Fruit fly (Drosophila melanogaster) whole organism, prepupa: ENCODE data around the gene Cerk.

Source experiments
- Blimp-1 ChIP-seq: fragments of 200-800 bp; sonication (Bioruptor generic); optimal IDR thresholded peaks from 3 replicates; lab custom pipeline; 2017; ENCODE audit warnings: missing biosample characterization, missing genetic modification characterization, mild to moderate bottlenecking, moderate library complexity, missing genetic modification reagents
- CG4318 ChIP-seq: fragments of 200-800 bp; sonication (Bioruptor generic); optimal IDR thresholded peaks from 3 replicates; lab custom pipeline; 2017; ENCODE audit warnings: missing biosample characterization, mild to moderate bottlenecking, missing genetic modification characterization
- Gug ChIP-seq: fragments of 200-800 bp; sonication (Bioruptor generic); IDR thresholded peaks from 2 replicates; pipeline ENCODE4 v1.3.6; 2022; ENCODE audit warnings: missing biosample characterization, missing genetic modification characterization
- Hr39 ChIP-seq: fragments of 200-800 bp; sonication (Bioruptor generic); optimal IDR thresholded peaks from 2 replicates; lab custom pipeline; 2016; ENCODE audit warnings: missing biosample characterization, missing genetic modification characterization
- cyc ChIP-seq: fragments of 200-800 bp; sonication (Bioruptor generic); optimal IDR thresholded peaks from 3 replicates; lab custom pipeline; 2016; ENCODE audit warnings: missing biosample characterization, missing genetic modification characterization
- esn ChIP-seq: fragments of 200-800 bp; sonication (Bioruptor generic); optimal IDR thresholded peaks from 2 replicates; lab custom pipeline; 2016; ENCODE audit warnings: missing biosample characterization, mild to moderate bottlenecking, missing genetic modification characterization, moderate library complexity
- spab ChIP-seq: fragments of 200-800 bp; sonication (Bioruptor generic); optimal IDR thresholded peaks from 2 replicates; lab custom pipeline; 2017; ENCODE audit warnings: missing biosample characterization, mild to moderate bottlenecking, missing genetic modification characterization, missing genetic modification reagents

DNA sequence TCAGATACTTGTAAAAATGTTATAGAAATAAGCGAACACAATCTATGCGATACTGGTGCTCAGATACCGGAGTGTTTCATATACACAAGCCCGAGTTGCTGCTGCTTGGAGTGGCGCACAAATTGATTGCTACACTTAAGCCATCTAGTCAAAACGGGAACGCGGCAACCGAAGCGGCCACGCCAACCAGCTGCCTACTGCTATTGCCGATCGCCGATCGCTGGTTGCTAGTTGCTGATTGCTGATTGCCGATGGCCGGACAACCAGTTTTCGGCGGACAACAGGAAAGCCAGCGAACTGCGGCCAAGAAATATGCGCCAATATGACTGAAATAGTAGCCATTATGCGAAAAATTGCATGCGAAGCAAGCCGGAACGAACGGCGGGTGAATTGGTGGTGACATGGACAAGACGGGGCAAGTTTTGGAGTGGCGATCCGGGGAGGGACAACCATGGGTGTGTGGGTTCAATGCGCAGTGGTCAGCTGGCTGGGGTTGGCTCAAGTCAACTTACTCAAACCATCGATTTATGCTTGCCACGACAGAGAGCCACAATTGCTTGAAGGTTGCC lies 22.1 kb upstream of the Cerk start:
- TF ChIP-seq esn (GFP tag; lab: Kevin White, UChicago) (no peak), Blimp-1 (GFP tag; lab: Kevin White, UChicago) (no peak), spab (GFP tag; lab: Kevin White, UChicago) (no peak), cyc (GFP tag; lab: Kevin White, UChicago) (no peak), Hr39 (GFP tag; lab: Kevin White, UChicago) (no peak), CG4318 (GFP tag; lab: Kevin White, UChicago) (no peak), Gug (GFP tag; lab: Robert Waterston, UW) (no peak)
